Worm (Caenorhabditis elegans): ENCODE results near the gene str-255.

ce11 chrV:2206181-2206580 lies 42.5 kb upstream of the str-255 start, which contains the start of gene srt-40:
- TF ChIP-seq lin-13 (GFP tag; optimal IDR thresholded peaks at IDR 0.05) (no peak), lsy-2 (tag; optimal IDR thresholded peaks at IDR 0.05) (no peak), lin-39 (tag; optimal IDR thresholded peaks at IDR 0.05) (no peak), nhr-11 (tag; optimal IDR thresholded peaks at IDR 0.05) (no peak), blmp-1 (tag; optimal IDR thresholded peaks at IDR 0.05; ENCODE audit: insufficient read depth) (no peak), zag-1 (tag; optimal IDR thresholded peaks at IDR 0.05) (no peak), nhr-23 (tag; optimal IDR thresholded peaks at IDR 0.05) (no peak)

Data from whole organism, L2 larva.